Fruit fly (Drosophila melanogaster) S2 (cell line): ENCODE results near the gene CG13465.

Experiments used
- CG8478 ChIP-seq: fragments of >200 bp; optimal IDR thresholded peaks from 2 replicates; lab custom pipeline; 2018
- CTCF ChIP-seq, 2 experiments: fragments of >200 bp; optimal IDR thresholded peaks; 2 replicates each; lab custom pipeline; 2018

DNA sequence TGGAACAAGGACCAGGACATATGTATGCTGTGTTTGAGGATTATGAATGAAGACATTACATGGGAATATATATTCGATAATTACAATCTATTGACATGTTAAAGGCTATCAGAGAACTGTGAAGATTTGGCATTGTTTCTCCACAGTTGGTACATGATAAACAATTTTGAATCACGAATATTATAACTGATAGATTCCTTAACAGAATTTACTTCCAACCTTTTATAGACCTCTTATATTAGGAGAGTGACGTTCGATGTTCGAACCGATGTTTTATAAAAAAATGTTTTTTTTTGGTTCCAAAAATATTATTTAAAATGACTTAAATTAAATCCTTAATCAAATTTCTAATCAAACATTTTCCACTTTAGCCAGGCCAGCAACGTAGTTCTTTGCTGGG lies 40.6 kb downstream of the CG13465 start, which contains the start of gene DCX-EMAP:
- TF ChIP-seq CTCF (optimal IDR thresholded peaks at IDR 0.05; lab: Kevin White, UChicago) (no peak), CG8478 (lab: Kevin White, UChicago) (no peak)
